Worm (Caenorhabditis elegans): ENCODE data around the gene tmem-131.

DNA sequence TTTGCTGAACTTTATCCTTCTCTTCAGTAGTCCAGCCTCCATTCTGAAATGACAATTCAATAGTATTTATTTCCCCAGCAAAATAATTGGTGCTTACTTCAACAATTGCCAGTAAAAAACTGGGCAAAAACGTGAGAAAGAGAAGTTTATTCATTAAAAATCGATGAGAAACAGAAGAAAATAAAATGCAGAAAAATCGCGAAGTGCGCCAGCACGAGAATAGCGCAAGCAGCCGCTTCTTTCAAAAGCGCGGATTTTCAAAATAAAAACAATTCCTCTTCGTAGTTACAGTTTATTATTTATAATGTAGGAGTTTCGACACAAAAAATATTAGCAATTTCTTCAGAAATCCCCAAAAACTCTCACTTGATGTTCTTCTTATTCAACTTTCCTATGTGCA is 35.1 kb downstream of the tmem-131 start, which contains the start of gene C27F2.9:
- peak; percentile 95 for TF ChIP-seq nhr-71 (tag; optimal IDR thresholded peaks at IDR 0.05)
- no peak for TF ChIP-seq nhr-76 (tag; optimal IDR thresholded peaks at IDR 0.05)
- peak; percentile 56 for TF ChIP-seq aha-1 (tag; optimal IDR thresholded peaks at IDR 0.05)
- TF ChIP-seq pqm-1 (tag; optimal IDR thresholded peaks at IDR 0.05) = no peak
- TF ChIP-seq elt-3 (tag; optimal IDR thresholded peaks at IDR 0.05) = peak in 4 of 6 experiments; percentile 3 to 87 (median 56)
- peak; percentile 93 for TF ChIP-seq xbp-1 (tag; optimal IDR thresholded peaks at IDR 0.05)
- peak; percentile 86 for TF ChIP-seq lin-39 (tag; optimal IDR thresholded peaks at IDR 0.05)
- no peak for TF ChIP-seq egl-27 (tag; optimal IDR thresholded peaks at IDR 0.05)
- TF ChIP-seq ceh-82 (tag; optimal IDR thresholded peaks at IDR 0.05) = peak; percentile 89 to 94 (median 93)
- peak; percentile 71 for TF ChIP-seq blmp-1 (tag; optimal IDR thresholded peaks at IDR 0.05)
- peak; percentile 61 for TF ChIP-seq ztf-4 (tag; optimal IDR thresholded peaks at IDR 0.05)
- peak; percentile 74 for TF ChIP-seq elt-2 (tag; optimal IDR thresholded peaks at IDR 0.05)
